Worm (Caenorhabditis elegans): Measurements from ENCODE around the gene F23D12.3.

The F23D12.3 gene

ce11 chrX:14486503-14486902 is 44.1 kb downstream of the F23D12.3 start:
- no peak for TF ChIP-seq unc-62 (GFP tag; optimal IDR thresholded peaks at IDR 0.05)

- TF ChIP-seq unc-62 (GFP tag; optimal IDR thresholded peaks at IDR 0.05) = no peak
Observed at ce11 chrX:14487333-14487732, 44.9 kb downstream of the F23D12.3 start.

ce11 chrX:14487832-14488231 is 45.4 kb downstream of the F23D12.3 start:
- no peak for TF ChIP-seq unc-62 (GFP tag; optimal IDR thresholded peaks at IDR 0.05)

ce11 chrX:14489945-14490344 is 47.5 kb downstream of the F23D12.3 start, which contains the start of gene his-24:
Gene his-24 (plus strand): TSS chrX:14490094.
- no peak for TF ChIP-seq unc-62 (GFP tag; optimal IDR thresholded peaks at IDR 0.05)

- no peak for TF ChIP-seq unc-62 (GFP tag; optimal IDR thresholded peaks at IDR 0.05)
Observed at ce11 chrX:14490486-14490885, 48.1 kb downstream of the F23D12.3 start.

ce11 chrX:14491103-14491502 is 48.7 kb downstream of the F23D12.3 start:
- TF ChIP-seq unc-62 (GFP tag; optimal IDR thresholded peaks at IDR 0.05) = no peak

ce11 chrX:14492441-14492840 is 50.0 kb downstream of the F23D12.3 start:
- TF ChIP-seq unc-62 (GFP tag; optimal IDR thresholded peaks at IDR 0.05) = no peak

Measured in whole organism, dauer.